Fruit fly (Drosophila melanogaster) whole organism, embryonic: ENCODE data around the gene CG43407.

ENCODE experiments used
- Atf3 ChIP-seq: fragments of 200-800 bp; sonication (Bioruptor generic); optimal IDR thresholded peaks from 3 replicates; lab custom pipeline; 2016; ENCODE audit warnings: missing biosample characterization, missing genetic modification characterization
- B-H2 ChIP-seq: fragments of 200-800 bp; sonication (Bioruptor generic); optimal IDR thresholded peaks from 2 replicates; lab custom pipeline; 2018; ENCODE audit warnings: missing biosample characterization, mild to moderate bottlenecking, missing genetic modification characterization
- CG11247 ChIP-seq: fragments of 200-800 bp; sonication (Bioruptor generic); IDR thresholded peaks from 2 replicates; pipeline ENCODE4 v1.3.6; 2022; ENCODE audit warnings: missing biosample characterization, missing genetic modification characterization
- CG11456 ChIP-seq: fragments of 200-800 bp; sonication (Bioruptor generic); IDR thresholded peaks from 3 replicates; pipeline ENCODE4 v1.3.6; 2022; ENCODE audit warnings: missing biosample characterization, missing genetic modification characterization
- CG11560 ChIP-seq: fragments of 200-800 bp; sonication (Bioruptor generic); IDR thresholded peaks from 3 replicates; pipeline ENCODE4 v1.3.6; 2022; ENCODE audit warnings: missing biosample characterization, missing genetic modification characterization
- CG12155 ChIP-seq: fragments of 200-800 bp; sonication (Bioruptor generic); optimal IDR thresholded peaks from 3 replicates; lab custom pipeline; 2016; ENCODE audit warnings: missing biosample characterization, missing genetic modification characterization
- CG13287 ChIP-seq: fragments of 200-800 bp; sonication (Bioruptor generic); IDR thresholded peaks from 2 replicates; pipeline ENCODE4 v1.3.6; 2022; ENCODE audit warnings: missing biosample characterization, missing genetic modification characterization; ENCODE audit not compliant: partially characterized antibody
- CG13296 ChIP-seq: fragments of 200-800 bp; sonication (Bioruptor generic); optimal IDR thresholded peaks from 3 replicates; lab custom pipeline; 2018; ENCODE audit warnings: missing biosample characterization, mild to moderate bottlenecking, missing genetic modification characterization
- CG14710 ChIP-seq: fragments of 200-800 bp; sonication (Bioruptor generic); optimal IDR thresholded peaks from 3 replicates; lab custom pipeline; 2019; ENCODE audit warnings: missing biosample characterization, mild to moderate bottlenecking, missing genetic modification characterization, moderate library complexity
- CG16813 ChIP-seq: fragments of 200-800 bp; sonication (Bioruptor generic); IDR thresholded peaks from 3 replicates; pipeline ENCODE4 v1.3.6; 2022; ENCODE audit warnings: missing biosample characterization, missing genetic modification characterization; ENCODE audit not compliant: partially characterized antibody
- CG1792 ChIP-seq: fragments of 200-800 bp; sonication (Bioruptor generic); optimal IDR thresholded peaks from 2 replicates; lab custom pipeline; 2016; ENCODE audit warnings: missing biosample characterization, missing genetic modification characterization
- CG18619 ChIP-seq: fragments of 200-800 bp; sonication (Bioruptor generic); optimal IDR thresholded peaks from 3 replicates; lab custom pipeline; 2017; ENCODE audit warnings: missing biosample characterization, mild to moderate bottlenecking, missing genetic modification characterization
- CG2202 ChIP-seq: fragments of 200-800 bp; sonication (Bioruptor generic); optimal IDR thresholded peaks from 2 replicates; lab custom pipeline; 2018; ENCODE audit warnings: missing biosample characterization, mild to moderate bottlenecking, missing genetic modification characterization
- CG2875 ChIP-seq: fragments of 200-800 bp; sonication (Bioruptor generic); optimal IDR thresholded peaks from 2 replicates; lab custom pipeline; 2017; ENCODE audit warnings: missing biosample characterization, mild to moderate bottlenecking, missing genetic modification characterization, missing genetic modification reagents
- CG31365 ChIP-seq: fragments of 200-800 bp; sonication (Bioruptor generic); optimal IDR thresholded peaks from 2 replicates; lab custom pipeline; 2018; ENCODE audit warnings: missing biosample characterization, mild to moderate bottlenecking, missing genetic modification characterization
- CG31388 ChIP-seq: fragments of 200-800 bp; sonication (Bioruptor generic); optimal IDR thresholded peaks from 2 replicates; lab custom pipeline; 2016; ENCODE audit warnings: missing biosample characterization, missing genetic modification characterization
- CG32532 ChIP-seq: fragments of 200-800 bp; sonication (Bioruptor generic); IDR thresholded peaks from 2 replicates; pipeline ENCODE4 v1.3.6; 2022; ENCODE audit warnings: missing biosample characterization, missing genetic modification characterization
- CG4617 ChIP-seq: fragments of 200-800 bp; sonication (Bioruptor generic); optimal IDR thresholded peaks from 3 replicates; lab custom pipeline; 2016; ENCODE audit warnings: missing biosample characterization, missing genetic modification characterization, borderline replicate concordance
- CG8290 ChIP-seq, 3 experiments: fragments of 200-800 bp; sonication (Bioruptor generic); optimal IDR thresholded peaks; 2 replicates each; lab custom pipeline; 2016 to 2019; ENCODE audit warnings: missing biosample characterization in 3 of 3, missing genetic modification characterization in 3 of 3, mild to moderate bottlenecking in 2 of 3, moderate library complexity in 1 of 3
- CG8944 ChIP-seq: fragments of 200-800 bp; sonication (Bioruptor generic); optimal IDR thresholded peaks from 3 replicates; lab custom pipeline; 2016; ENCODE audit warnings: missing biosample characterization, missing genetic modification characterization
- CoRest ChIP-seq: fragments of 200-800 bp; sonication (Bioruptor generic); optimal IDR thresholded peaks from 3 replicates; lab custom pipeline; 2018; ENCODE audit warnings: missing biosample characterization, mild to moderate bottlenecking, missing genetic modification characterization, moderate library complexity
- Eip74EF ChIP-seq, 2 experiments: fragments of 200-800 bp in 1 of 2; fragments of >200 bp in 1 of 2; sonication (Bioruptor generic) in 1 of 2; optimal IDR thresholded peaks; 2 replicates each; lab custom pipeline; 2017 to 2019; ENCODE audit warnings: missing biosample characterization in 2 of 2, missing genetic modification characterization in 2 of 2, mild to moderate bottlenecking in 1 of 2, moderate library complexity in 1 of 2
- HmgZ ChIP-seq: fragments of 200-800 bp; sonication (Bioruptor generic); optimal IDR thresholded peaks from 2 replicates; lab custom pipeline; 2018; ENCODE audit warnings: missing biosample characterization, mild to moderate bottlenecking, missing genetic modification characterization
- Hr39 ChIP-seq: fragments of >200 bp; optimal IDR thresholded peaks from 2 replicates; lab custom pipeline; 2017
- Lpt ChIP-seq: fragments of >200 bp; optimal IDR thresholded peaks from 2 replicates; lab custom pipeline; 2018; ENCODE audit warnings: missing biosample characterization, missing genetic modification characterization
- NK7.1 ChIP-seq: fragments of 200-800 bp; sonication (Bioruptor generic); optimal IDR thresholded peaks from 3 replicates; lab custom pipeline; 2016; ENCODE audit warnings: missing biosample characterization, missing genetic modification characterization
- Poxn ChIP-seq: fragments of 200-800 bp; sonication (Bioruptor generic); IDR thresholded peaks from 2 replicates; pipeline ENCODE4 v1.3.6; 2022; ENCODE audit warnings: missing biosample characterization, missing genetic modification characterization
- Sox100B ChIP-seq: fragments of 200-800 bp; sonication (Bioruptor generic); optimal IDR thresholded peaks from 3 replicates; lab custom pipeline; 2018; ENCODE audit warnings: missing biosample characterization, mild to moderate bottlenecking, missing genetic modification characterization
- Usf ChIP-seq: fragments of 200-800 bp; sonication (Bioruptor generic); optimal IDR thresholded peaks from 2 replicates; lab custom pipeline; 2017; ENCODE audit warnings: missing genotype, missing biosample characterization, missing genetic modification characterization
- ab ChIP-seq: fragments of 200-800 bp; sonication (Bioruptor generic); optimal IDR thresholded peaks from 2 replicates; lab custom pipeline; 2016; ENCODE audit warnings: missing biosample characterization, missing genetic modification characterization
- ara ChIP-seq: fragments of 200-800 bp; sonication (Bioruptor generic); IDR thresholded peaks from 2 replicates; pipeline ENCODE4 v1.3.6; 2022; ENCODE audit warnings: missing biosample characterization, missing genetic modification characterization
- br ChIP-seq: fragments of >200 bp; optimal IDR thresholded peaks from 2 replicates; lab custom pipeline; 2017
- dati ChIP-seq: fragments of 200-800 bp; sonication (Bioruptor generic); IDR thresholded peaks from 2 replicates; pipeline ENCODE4 v1.3.6; 2022; ENCODE audit warnings: missing biosample characterization, missing genetic modification characterization
- dm ChIP-seq: fragments of 200-800 bp; sonication (Bioruptor generic); optimal IDR thresholded peaks from 3 replicates; lab custom pipeline; 2016; ENCODE audit warnings: missing biosample characterization, missing genetic modification characterization
- esg ChIP-seq: fragments of 200-800 bp; sonication (Bioruptor generic); conservative IDR thresholded peaks from 2 replicates; pipeline ENCODE4 v1.3.6; 2022; ENCODE audit warnings: missing biosample characterization, missing genetic modification characterization
- exex ChIP-seq: fragments of 200-800 bp; sonication (Bioruptor generic); optimal IDR thresholded peaks from 4 replicates; lab custom pipeline; 2018; ENCODE audit warnings: missing biosample characterization, mild to moderate bottlenecking, missing genetic modification characterization, moderate library complexity
- fu2 ChIP-seq: fragments of 200-800 bp; sonication (Bioruptor generic); optimal IDR thresholded peaks from 2 replicates; lab custom pipeline; 2016; ENCODE audit warnings: missing biosample characterization, missing genetic modification characterization
- jigr1 ChIP-seq: fragments of 200-800 bp; sonication (Bioruptor generic); IDR thresholded peaks from 3 replicates; pipeline ENCODE4 v1.3.6; 2022; ENCODE audit warnings: missing biosample characterization, missing genetic modification characterization
- jumu ChIP-seq: fragments of 200-800 bp; sonication (Bioruptor generic); optimal IDR thresholded peaks from 3 replicates; lab custom pipeline; 2016; ENCODE audit warnings: missing biosample characterization, missing genetic modification characterization
- kni ChIP-seq: fragments of 200-800 bp; sonication (Bioruptor generic); optimal IDR thresholded peaks from 3 replicates; lab custom pipeline; 2017; ENCODE audit warnings: mild to moderate bottlenecking, missing biosample characterization, missing genetic modification reagents, missing genetic modification characterization
- lab ChIP-seq: fragments of 200-800 bp; sonication (Bioruptor generic); optimal IDR thresholded peaks from 3 replicates; lab custom pipeline; 2017; ENCODE audit warnings: missing biosample characterization, missing genetic modification characterization, mild to moderate bottlenecking, moderate library complexity, missing genetic modification reagents
- lmd ChIP-seq: fragments of 200-800 bp; sonication (Bioruptor generic); IDR thresholded peaks from 2 replicates; pipeline ENCODE4 v1.3.6; 2022; ENCODE audit warnings: missing biosample characterization, missing genetic modification characterization
- lov ChIP-seq, 2 experiments: fragments of 200-800 bp in 1 of 2; fragments of >200 bp in 1 of 2; sonication (Bioruptor generic) in 1 of 2; IDR thresholded peaks in 1 of 2; optimal IDR thresholded peaks in 1 of 2; 2 replicates in 1 of 2; 3 replicates in 1 of 2; pipeline versions ENCODE4 v1.3.6 to Lab custom; 2017 to 2022; ENCODE audit warnings: missing biosample characterization in 1 of 2, missing genetic modification characterization in 1 of 2
- peb ChIP-seq: fragments of 200-800 bp; sonication (Bioruptor generic); IDR thresholded peaks from 2 replicates; pipeline ENCODE4 v1.3.6; 2022; ENCODE audit warnings: missing biosample characterization, missing genetic modification characterization
- prd ChIP-seq, 3 experiments: fragments of >200 bp in 2 of 3; fragments of 200-800 bp in 1 of 3; sonication (Bioruptor generic) in 1 of 3; optimal IDR thresholded peaks in 2 of 3; IDR thresholded peaks in 1 of 3; 2 replicates in 2 of 3; 3 replicates in 1 of 3; pipeline versions ENCODE4 v1.3.6 to Lab custom; 2017 to 2022; ENCODE audit warnings: missing biosample characterization in 1 of 3, missing genetic modification characterization in 1 of 3
- sim ChIP-seq: fragments of 200-800 bp; sonication (Bioruptor generic); IDR thresholded peaks from 2 replicates; pipeline ENCODE4 v1.3.6; 2022; ENCODE audit warnings: missing biosample characterization, missing genetic modification characterization
- sna ChIP-seq: fragments of 200-800 bp; sonication (Bioruptor generic); IDR thresholded peaks from 2 replicates; pipeline ENCODE4 v1.3.6; 2022; ENCODE audit warnings: missing biosample characterization, missing genetic modification characterization; ENCODE audit not compliant: partially characterized antibody
- tna ChIP-seq: fragments of 200-800 bp; sonication (Bioruptor generic); IDR thresholded peaks from 2 replicates; pipeline ENCODE4 v1.3.6; 2022; ENCODE audit warnings: missing biosample characterization, missing genetic modification characterization; ENCODE audit not compliant: partially characterized antibody

CG43407 gene

dm6 chr3L:19087369-19088275 is 34.4 kb upstream of the CG43407 start (continued):
- TF ChIP-seq tna (no peak), CG31388 (GFP tag; lab: Kevin White, UChicago) (no peak), CG11456 (GFP tag; lab: Robert Waterston, UW) (no peak), CG13287 (GFP tag; lab: Robert Waterston, UW) (no peak), kni (GFP tag; lab: Kevin White, UChicago) (no peak), dm (GFP tag; lab: Kevin White, UChicago) (no peak), dati (GFP tag; lab: Robert Waterston, UW) (no peak), esg (GFP tag; lab: Robert Waterston, UW) (peak; percentile 17; the same call in 1 of the 2 replicates), CG2875 (GFP tag; lab: Kevin White, UChicago) (no peak), jigr1 (GFP tag; lab: Robert Waterston, UW) (no peak), CG32532 (no peak; the same call in 1 of the 2 replicates), CG1792 (GFP tag; lab: Kevin White, UChicago) (no peak), CG11560 (tag; lab: Robert Waterston, UW) (no peak), CG2202 (tag; lab: Kevin White, UChicago) (no peak), Usf (no peak), Lpt (GFP tag; lab: Kevin White, UChicago) (no peak), CG18619 (GFP tag; lab: Kevin White, UChicago) (peak; percentile 21), Atf3 (GFP tag; lab: Kevin White, UChicago) (no peak), lmd (GFP tag; lab: Robert Waterston, UW) (0 out of 2 replicates have a peak, but pooled peaks have one; percentile 41), CG8290 (GFP tag; optimal IDR thresholded peaks at IDR 0.05; lab: Kevin White, UChicago) (no peak), CG8290 (tag; optimal IDR thresholded peaks at IDR 0.05; lab: Kevin White, UChicago) (no peak), B-H2 (GFP tag; lab: Kevin White, UChicago) (no peak), CG16813 (GFP tag; lab: Robert Waterston, UW) (no peak), sim (GFP tag; lab: Robert Waterston, UW) (no peak), ab (GFP tag; lab: Kevin White, UChicago) (no peak), Eip74EF (GFP tag; optimal IDR thresholded peaks at IDR 0.05; lab: Kevin White, UChicago) (no peak), CoRest (tag; lab: Kevin White, UChicago) (peak; percentile 58), CG11247 (GFP tag; lab: Robert Waterston, UW) (no peak), jumu (GFP tag; lab: Kevin White, UChicago) (no peak), prd (optimal IDR thresholded peaks at IDR 0.05; lab: Kevin White, UChicago) (no peak), prd (GFP tag; IDR thresholded peaks at IDR 0.05; lab: Robert Waterston, UW) (no peak), CG8944 (GFP tag; lab: Kevin White, UChicago) (no peak), Poxn (no peak), lov (optimal IDR thresholded peaks at IDR 0.05; lab: Kevin White, UChicago) (no peak), lov (GFP tag; IDR thresholded peaks at IDR 0.05; lab: Robert Waterston, UW) (no peak), br (no peak), CG14710 (peak; percentile 35), CG31365 (tag; lab: Kevin White, UChicago) (no peak), CG13296 (GFP tag; lab: Kevin White, UChicago) (no peak), peb (GFP tag; lab: Robert Waterston, UW) (no peak), HmgZ (tag; lab: Kevin White, UChicago) (no peak), fu2 (GFP tag; lab: Kevin White, UChicago) (no peak), CG12155 (GFP tag; lab: Kevin White, UChicago) (no peak), exex (tag; lab: Kevin White, UChicago) (no peak), ara (no peak), CG4617 (GFP tag; lab: Kevin White, UChicago) (no peak), Sox100B (peak; percentile 44), sna (no peak), NK7.1 (no peak), lab (GFP tag; lab: Kevin White, UChicago) (peak; percentile 69), Hr39 (lab: Kevin White, UChicago) (no peak)
